Worm (Caenorhabditis elegans): ENCODE results near the gene R01H2.7.

R01H2.7 gene

ce11 chrIII:6989201-6989600 is 56.3 kb downstream of the R01H2.7 start:
- no peak for TF ChIP-seq med-1 (GFP tag; optimal IDR thresholded peaks at IDR 0.05; ENCODE audit: insufficient read depth)
- TF ChIP-seq ref-1 (GFP tag; conservative IDR thresholded peaks at IDR 0.05), result no peak
- TF ChIP-seq tab-1 (GFP tag; IDR thresholded peaks at IDR 0.05), result no peak
- no peak for TF ChIP-seq flt-1 (GFP tag; IDR thresholded peaks at IDR 0.05)
- TF ChIP-seq ztf-23 (GFP tag; IDR thresholded peaks at IDR 0.05), result no peak
- no peak for TF ChIP-seq cog-1 (tag; optimal IDR thresholded peaks at IDR 0.05)
- no peak for TF ChIP-seq klf-2 (GFP tag; conservative IDR thresholded peaks at IDR 0.05)
- no peak for TF ChIP-seq ztf-29 (GFP tag; IDR thresholded peaks at IDR 0.05)

ce11 chrIII:6988060-6988459 is 57.5 kb downstream of the R01H2.7 start:
- no peak for TF ChIP-seq klf-2 (GFP tag; conservative IDR thresholded peaks at IDR 0.05)
- no peak for TF ChIP-seq T22C8.4 (GFP tag; IDR thresholded peaks at IDR 0.05)
- TF ChIP-seq cog-1 (tag; optimal IDR thresholded peaks at IDR 0.05), result no peak
- TF ChIP-seq ref-1 (GFP tag; conservative IDR thresholded peaks at IDR 0.05), result no peak
- TF ChIP-seq ztf-23 (GFP tag; IDR thresholded peaks at IDR 0.05), result no peak
- no peak for TF ChIP-seq flt-1 (GFP tag; IDR thresholded peaks at IDR 0.05)
- TF ChIP-seq ztf-29 (GFP tag; IDR thresholded peaks at IDR 0.05), result no peak
- no peak for TF ChIP-seq tab-1 (GFP tag; IDR thresholded peaks at IDR 0.05)
- no peak for TF ChIP-seq med-1 (GFP tag; optimal IDR thresholded peaks at IDR 0.05; ENCODE audit: insufficient read depth)

Data from whole organism, midembryonic.